Fruit fly (Drosophila melanogaster) whole organism, embryonic: Measurements from ENCODE around the gene Osi20.

ENCODE experiments used
- Atf3 ChIP-seq: fragments of 200-800 bp; sonication (Bioruptor generic); optimal IDR thresholded peaks from 3 replicates; lab custom pipeline; 2016; ENCODE audit warnings: missing biosample characterization, missing genetic modification characterization
- Atf6 ChIP-seq: fragments of 200-800 bp; sonication (Bioruptor generic); IDR thresholded peaks from 2 replicates; pipeline ENCODE4 v1.3.6; 2022; ENCODE audit warnings: missing biosample characterization, missing genetic modification characterization
- CG10147 ChIP-seq: fragments of 200-800 bp; sonication (Bioruptor generic); optimal IDR thresholded peaks from 2 replicates; lab custom pipeline; 2019; ENCODE audit warnings: missing biosample characterization, mild to moderate bottlenecking, missing genetic modification characterization, moderate library complexity
- CG10979 ChIP-seq: fragments of 200-800 bp; sonication (Bioruptor generic); optimal IDR thresholded peaks from 2 replicates; lab custom pipeline; 2018; ENCODE audit warnings: missing biosample characterization, mild to moderate bottlenecking, missing genetic modification characterization, moderate library complexity
- CG11723 ChIP-seq: fragments of 200-800 bp; sonication (Bioruptor generic); optimal IDR thresholded peaks from 2 replicates; lab custom pipeline; 2017; ENCODE audit warnings: missing biosample characterization, mild to moderate bottlenecking, missing genetic modification characterization
- CG12155 ChIP-seq: fragments of 200-800 bp; sonication (Bioruptor generic); optimal IDR thresholded peaks from 3 replicates; lab custom pipeline; 2016; ENCODE audit warnings: missing biosample characterization, missing genetic modification characterization
- CG14014 ChIP-seq: fragments of 200-800 bp; sonication (Bioruptor generic); IDR thresholded peaks from 2 replicates; pipeline ENCODE4 v1.3.6; 2022; ENCODE audit warnings: missing biosample characterization, missing genetic modification characterization
- CG15514 ChIP-seq: fragments of 200-800 bp; sonication (Bioruptor generic); optimal IDR thresholded peaks from 3 replicates; lab custom pipeline; 2017; ENCODE audit warnings: missing biosample characterization, missing genetic modification characterization, mild to moderate bottlenecking, moderate library complexity, missing genetic modification reagents
- CG1602 ChIP-seq: fragments of 200-800 bp; sonication (Bioruptor generic); optimal IDR thresholded peaks from 3 replicates; lab custom pipeline; 2016; ENCODE audit warnings: missing biosample characterization, missing genetic modification characterization
- CG17568 ChIP-seq: fragments of 200-800 bp; sonication (Bioruptor generic); optimal IDR thresholded peaks from 2 replicates; lab custom pipeline; 2018; ENCODE audit warnings: missing biosample characterization, mild to moderate bottlenecking, missing genetic modification characterization, moderate library complexity
- CG17802 ChIP-seq: fragments of 200-800 bp; sonication (Bioruptor generic); optimal IDR thresholded peaks from 2 replicates; lab custom pipeline; 2018; ENCODE audit warnings: missing biosample characterization, mild to moderate bottlenecking, missing genetic modification characterization, moderate library complexity
- CG17912 ChIP-seq: fragments of 200-800 bp; sonication (Bioruptor generic); optimal IDR thresholded peaks from 2 replicates; lab custom pipeline; 2018; ENCODE audit warnings: missing biosample characterization, mild to moderate bottlenecking, missing genetic modification characterization
- CG18476 ChIP-seq: fragments of 200-800 bp; sonication (Bioruptor generic); optimal IDR thresholded peaks from 2 replicates; lab custom pipeline; 2016; ENCODE audit warnings: missing biosample characterization, mild to moderate bottlenecking, missing genetic modification characterization
- CG2129 ChIP-seq: fragments of 200-800 bp; sonication (Bioruptor generic); IDR thresholded peaks from 2 replicates; pipeline ENCODE4 v1.3.6; 2022; ENCODE audit warnings: missing biosample characterization, missing genetic modification characterization; ENCODE audit not compliant: partially characterized antibody
- CG30020 ChIP-seq: fragments of 200-800 bp; optimal IDR thresholded peaks from 2 replicates; lab custom pipeline; 2019; ENCODE audit warnings: missing biosample characterization, mild to moderate bottlenecking, missing genetic modification characterization, moderate library complexity
- CG32772 ChIP-seq: fragments of 200-800 bp; sonication (Bioruptor generic); IDR thresholded peaks from 2 replicates; pipeline ENCODE4 v1.3.6; 2022; ENCODE audit warnings: missing biosample characterization, missing genetic modification characterization
- CG34376 ChIP-seq: fragments of 200-800 bp; sonication (Bioruptor generic); optimal IDR thresholded peaks from 2 replicates; lab custom pipeline; 2018; ENCODE audit warnings: missing biosample characterization, mild to moderate bottlenecking, missing genetic modification characterization
- CG3995 ChIP-seq: fragments of 200-800 bp; sonication (Bioruptor generic); optimal IDR thresholded peaks from 3 replicates; lab custom pipeline; 2016; ENCODE audit warnings: missing biosample characterization, missing genetic modification characterization
- CG43689 ChIP-seq: fragments of 200-800 bp; sonication (Bioruptor generic); IDR thresholded peaks from 2 replicates; pipeline ENCODE4 v1.3.6; 2022; ENCODE audit warnings: missing biosample characterization, missing genetic modification characterization
- CG4404 ChIP-seq: fragments of 200-800 bp; sonication (Bioruptor generic); IDR thresholded peaks from 2 replicates; pipeline ENCODE4 v1.3.6; 2022; ENCODE audit warnings: missing biosample characterization, missing genetic modification characterization
- CG6254 ChIP-seq: fragments of 200-800 bp; sonication (Bioruptor generic); optimal IDR thresholded peaks from 3 replicates; lab custom pipeline; 2017; ENCODE audit warnings: mild to moderate bottlenecking, missing biosample characterization, missing genetic modification reagents, missing genetic modification characterization
- CG6854 ChIP-seq: fragments of 200-800 bp; sonication (Bioruptor generic); optimal IDR thresholded peaks from 3 replicates; lab custom pipeline; 2017; ENCODE audit warnings: missing biosample characterization, mild to moderate bottlenecking, missing genetic modification characterization
- CG9932 ChIP-seq: fragments of 200-800 bp; sonication (Bioruptor generic); IDR thresholded peaks from 2 replicates; pipeline ENCODE4 v1.3.6; 2022; ENCODE audit warnings: missing biosample characterization, missing genetic modification characterization
- Camta ChIP-seq: fragments of 200-800 bp; sonication (Bioruptor generic); optimal IDR thresholded peaks from 2 replicates; lab custom pipeline; 2016; ENCODE audit warnings: missing biosample characterization, missing genetic modification characterization
- Dfd ChIP-seq, 2 experiments: fragments of >200 bp; optimal IDR thresholded peaks; 2 replicates each; lab custom pipeline; 2017; ENCODE audit warnings: missing biosample characterization in 2 of 2, missing genetic modification characterization in 2 of 2
- Dll ChIP-seq: fragments of 200-800 bp; sonication (Bioruptor generic); IDR thresholded peaks from 4 replicates; pipeline ENCODE4 v1.3.6; 2022; ENCODE audit warnings: missing biosample characterization, missing genetic modification characterization; ENCODE audit not compliant: partially characterized antibody
- Dp ChIP-seq: fragments of 200-800 bp; sonication (Bioruptor generic); optimal IDR thresholded peaks from 2 replicates; lab custom pipeline; 2018; ENCODE audit warnings: missing biosample characterization, mild to moderate bottlenecking, missing genetic modification characterization, moderate library complexity
- Eip74EF ChIP-seq, 2 experiments: fragments of 200-800 bp in 1 of 2; fragments of >200 bp in 1 of 2; sonication (Bioruptor generic) in 1 of 2; optimal IDR thresholded peaks; 2 replicates each; lab custom pipeline; 2017 to 2019; ENCODE audit warnings: missing biosample characterization in 2 of 2, missing genetic modification characterization in 2 of 2, mild to moderate bottlenecking in 1 of 2, moderate library complexity in 1 of 2
- HLH4C ChIP-seq: fragments of 200-800 bp; sonication (Bioruptor generic); IDR thresholded peaks from 3 replicates; pipeline ENCODE4 v1.3.6; 2022; ENCODE audit warnings: missing biosample characterization, missing genetic modification characterization; ENCODE audit not compliant: partially characterized antibody
- MESR4 ChIP-seq: fragments of 200-800 bp; sonication (Bioruptor generic); optimal IDR thresholded peaks from 2 replicates; lab custom pipeline; 2018; ENCODE audit warnings: missing biosample characterization, mild to moderate bottlenecking, missing genetic modification characterization, moderate library complexity
- Mad ChIP-seq: fragments of 200-800 bp; sonication (Bioruptor generic); optimal IDR thresholded peaks from 2 replicates; lab custom pipeline; 2016; ENCODE audit warnings: missing biosample characterization, missing genetic modification characterization
- NK7.1 ChIP-seq: fragments of 200-800 bp; sonication (Bioruptor generic); optimal IDR thresholded peaks from 3 replicates; lab custom pipeline; 2016; ENCODE audit warnings: missing biosample characterization, missing genetic modification characterization
- Side ChIP-seq: fragments of 200-800 bp; sonication (Bioruptor generic); optimal IDR thresholded peaks from 2 replicates; lab custom pipeline; 2016; ENCODE audit warnings: missing biosample characterization, missing genetic modification characterization
- Sry-δ ChIP-seq: fragments of 200-800 bp; sonication (Bioruptor generic); optimal IDR thresholded peaks from 2 replicates; lab custom pipeline; 2016; ENCODE audit warnings: missing biosample characterization, missing genetic modification characterization
- ap ChIP-seq: fragments of 200-800 bp; sonication (Bioruptor generic); IDR thresholded peaks from 2 replicates; pipeline ENCODE4 v1.3.6; 2022; ENCODE audit warnings: missing biosample characterization, missing genetic modification characterization
- ase ChIP-seq: fragments of 200-800 bp; sonication (Bioruptor generic); IDR thresholded peaks from 3 replicates; pipeline ENCODE4 v1.3.6; 2022; ENCODE audit warnings: missing biosample characterization, missing genetic modification characterization
- cas ChIP-seq: fragments of 200-800 bp; sonication (Bioruptor generic); IDR thresholded peaks from 2 replicates; pipeline ENCODE4 v1.3.6; 2022; ENCODE audit warnings: missing biosample characterization, missing genetic modification characterization
- cg ChIP-seq: fragments of 200-800 bp; sonication (Bioruptor generic); optimal IDR thresholded peaks from 3 replicates; lab custom pipeline; 2019; ENCODE audit warnings: missing biosample characterization, mild to moderate bottlenecking, missing genetic modification characterization, moderate library complexity
- crc ChIP-seq: fragments of 200-800 bp; sonication (Bioruptor generic); optimal IDR thresholded peaks from 2 replicates; lab custom pipeline; 2016; ENCODE audit warnings: missing biosample characterization, missing genetic modification characterization
- dimm ChIP-seq: fragments of 200-800 bp; sonication (Bioruptor generic); IDR thresholded peaks from 2 replicates; pipeline ENCODE4 v1.3.6; 2022; ENCODE audit warnings: missing biosample characterization, missing genetic modification characterization
- dm ChIP-seq: fragments of 200-800 bp; sonication (Bioruptor generic); optimal IDR thresholded peaks from 3 replicates; lab custom pipeline; 2016; ENCODE audit warnings: missing biosample characterization, missing genetic modification characterization
- emc ChIP-seq: fragments of 200-800 bp; sonication (Bioruptor generic); optimal IDR thresholded peaks from 2 replicates; lab custom pipeline; 2016; ENCODE audit warnings: missing biosample characterization, missing genetic modification characterization
- en ChIP-seq: fragments of 200-800 bp; sonication (Bioruptor generic); optimal IDR thresholded peaks from 2 replicates; lab custom pipeline; 2016; ENCODE audit warnings: missing biosample characterization, missing genetic modification characterization
- ewg ChIP-seq: fragments of 200-800 bp; sonication (Bioruptor generic); optimal IDR thresholded peaks from 3 replicates; lab custom pipeline; 2017; ENCODE audit warnings: mild to moderate bottlenecking, missing biosample characterization, missing genetic modification reagents, missing genetic modification characterization
- hth ChIP-seq: fragments of >200 bp; optimal IDR thresholded peaks from 2 replicates; lab custom pipeline; 2017; ENCODE audit warnings: inconsistent platforms
- kah ChIP-seq: fragments of 200-800 bp; sonication (Bioruptor generic); optimal IDR thresholded peaks from 2 replicates; lab custom pipeline; 2018; ENCODE audit warnings: missing biosample characterization, mild to moderate bottlenecking, missing genetic modification characterization
- p53 ChIP-seq: fragments of 200-800 bp; sonication (Bioruptor generic); optimal IDR thresholded peaks from 2 replicates; lab custom pipeline; 2016; ENCODE audit warnings: missing biosample characterization, missing genetic modification characterization
- wdn ChIP-seq: fragments of 200-800 bp; sonication (Bioruptor generic); IDR thresholded peaks from 2 replicates; pipeline ENCODE4 v1.3.6; 2022; ENCODE audit warnings: missing biosample characterization, missing genetic modification characterization
- wor ChIP-seq: fragments of 200-800 bp; sonication (Bioruptor generic); IDR thresholded peaks from 2 replicates; pipeline ENCODE4 v1.3.6; 2022; ENCODE audit warnings: missing biosample characterization, missing genetic modification characterization
- zen ChIP-seq: fragments of 200-800 bp; sonication (Bioruptor generic); optimal IDR thresholded peaks from 3 replicates; lab custom pipeline; 2018; ENCODE audit warnings: missing biosample characterization, mild to moderate bottlenecking, missing genetic modification characterization, moderate library complexity

Osi20 gene

dm6 chr3R:6382733-6383465 lies 43.0 kb downstream of the Osi20 start, which contains the start of gene gzl (continued):
- TF ChIP-seq CG14014 (no peak), Atf3 (GFP tag; lab: Kevin White, UChicago) (no peak), Side (GFP tag; lab: Kevin White, UChicago) (no peak), MESR4 (GFP tag; lab: Kevin White, UChicago) (peak; percentile 74), dimm (GFP tag; lab: Robert Waterston, UW) (no peak), crc (GFP tag; lab: Kevin White, UChicago) (no peak), ap (GFP tag; lab: Robert Waterston, UW) (no peak), CG43689 (GFP tag; lab: Robert Waterston, UW) (no peak), CG1602 (GFP tag; lab: Kevin White, UChicago) (no peak), CG6254 (GFP tag; lab: Kevin White, UChicago) (no peak), NK7.1 (GFP tag; lab: Kevin White, UChicago) (no peak), CG17912 (GFP tag; lab: Kevin White, UChicago) (peak; percentile 1), wdn (GFP tag; lab: Robert Waterston, UW) (no peak), Mad (no peak), ewg (GFP tag; lab: Kevin White, UChicago) (no peak), CG2129 (GFP tag; lab: Robert Waterston, UW) (peak; percentile 85), CG10979 (tag; lab: Kevin White, UChicago) (no peak), CG34376 (GFP tag; lab: Kevin White, UChicago) (peak; percentile 10), hth (lab: Kevin White, UChicago) (no peak), CG15514 (GFP tag; lab: Kevin White, UChicago) (no peak), HLH4C (GFP tag; lab: Robert Waterston, UW) (peak; percentile 96), CG9932 (no peak; the same call in 1 of the 2 replicates), CG3995 (peak; percentile 93), CG10147 (GFP tag; lab: Kevin White, UChicago) (no peak), CG32772 (GFP tag; lab: Robert Waterston, UW) (no peak), CG11723 (GFP tag; lab: Kevin White, UChicago) (no peak), zen (peak; percentile 14), Eip74EF (GFP tag; optimal IDR thresholded peaks at IDR 0.05; lab: Kevin White, UChicago) (no peak), en (no peak), CG18476 (GFP tag; lab: Kevin White, UChicago) (no peak), CG12155 (GFP tag; lab: Kevin White, UChicago) (peak; percentile 55), CG17568 (GFP tag; lab: Kevin White, UChicago) (no peak), p53 (GFP tag; lab: Kevin White, UChicago) (no peak), Atf6 (GFP tag; lab: Robert Waterston, UW) (no peak), dm (peak; percentile 31), CG6854 (no peak), Dfd (GFP tag; optimal IDR thresholded peaks at IDR 0.05; lab: Kevin White, UChicago) (no peak), Camta (GFP tag; lab: Kevin White, UChicago) (no peak), wor (GFP tag; lab: Robert Waterston, UW) (no peak), Dll (GFP tag; lab: Robert Waterston, UW) (peak; percentile 94), CG4404 (GFP tag; lab: Robert Waterston, UW) (no peak), ase (GFP tag; lab: Robert Waterston, UW) (no peak), cas (GFP tag; lab: Robert Waterston, UW) (no peak), Sry-δ (GFP tag; lab: Kevin White, UChicago) (peak; percentile 93), kah (GFP tag; lab: Kevin White, UChicago) (no peak), cg (peak; percentile 93), emc (no peak), CG30020 (tag; lab: Kevin White, UChicago) (peak; percentile 39), Dp (GFP tag; lab: Kevin White, UChicago) (peak; percentile 64), CG17802 (tag; lab: Kevin White, UChicago) (no peak)
